Fruit fly (Drosophila melanogaster) Kc167 (cell line): ENCODE measurements around the gene pie.

Experiments used
- h ChIP-seq: fragments of >200 bp; optimal IDR thresholded peaks from 3 replicates; lab custom pipeline; 2018; ENCODE audit warnings: missing external identifiers
- insv ChIP-seq: fragments of >200 bp; optimal IDR thresholded peaks from 3 replicates; lab custom pipeline; 2018; ENCODE audit warnings: missing external identifiers
- psq ChIP-seq: fragments of >200 bp; optimal IDR thresholded peaks from 2 replicates; lab custom pipeline; 2017; ENCODE audit warnings: missing external identifiers
- ttk ChIP-seq: sonication (Bioruptor generic); optimal IDR thresholded peaks from 2 replicates; lab custom pipeline; 2017; ENCODE audit warnings: missing external identifiers

DNA sequence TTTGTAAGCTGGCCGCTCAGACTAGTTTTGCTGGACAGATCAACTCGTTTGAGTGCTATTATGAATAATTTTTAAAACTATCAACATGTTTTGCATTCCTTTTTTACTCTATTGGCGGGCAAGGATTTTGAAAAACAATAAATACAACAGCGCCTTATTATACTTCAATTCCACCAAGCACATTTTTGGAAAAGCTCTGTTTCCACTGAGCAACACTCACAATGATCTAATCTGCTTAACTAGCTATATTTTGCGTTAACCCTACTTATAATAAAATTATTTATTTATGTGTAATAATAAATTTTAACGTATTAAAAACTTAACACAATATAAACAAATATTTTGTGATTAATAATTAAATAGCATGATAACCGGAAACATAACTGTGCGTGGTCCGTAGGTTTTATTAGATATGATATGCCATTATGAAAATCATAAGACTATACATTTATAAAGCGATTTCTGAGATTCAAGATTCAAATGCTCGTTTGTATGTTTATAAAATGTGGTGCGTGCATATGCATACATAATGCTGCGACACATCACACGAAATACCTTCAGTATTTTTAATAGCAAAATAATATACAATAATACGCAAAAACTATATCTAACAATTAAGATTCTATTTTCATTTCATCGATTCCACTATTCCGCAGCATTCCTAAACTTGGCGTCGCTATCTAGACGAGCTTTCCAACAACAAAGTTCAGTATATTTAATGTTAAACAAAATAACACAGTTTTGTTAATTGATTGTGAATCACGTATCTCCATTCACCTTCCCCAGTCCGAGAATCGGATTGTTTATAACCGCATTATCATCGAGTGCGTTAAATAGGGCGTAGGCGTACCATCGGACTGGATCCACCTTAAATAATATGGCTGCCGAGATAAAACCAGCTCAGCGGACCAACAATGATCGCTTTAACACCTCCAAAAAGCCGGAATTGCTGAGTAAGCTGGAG, at the start of gene pie, which contains the start of gene Wdfy2:
- TF ChIP-seq psq (lab: Kevin White, UChicago) = no peak
- no peak for TF ChIP-seq insv (lab: Kevin White, UChicago)
- TF ChIP-seq h (lab: Kevin White, UChicago) = no peak
- no peak for TF ChIP-seq ttk (lab: Kevin White, UChicago)
